Worm (Caenorhabditis elegans) whole organism, early embryonic: ENCODE measurements around the gene adh-1.

ENCODE experiments used
- B0310.2 ChIP-seq: sonication (generic microtip); optimal IDR thresholded peaks from 2 replicates; lab custom pipeline; 2016; ENCODE audit warnings: mild to moderate bottlenecking, missing genetic modification characterization, missing compliant biosample characterization
- F13C5.2 ChIP-seq: sonication (generic microtip); optimal IDR thresholded peaks from 2 replicates; lab custom pipeline; 2017; ENCODE audit warnings: mild to moderate bottlenecking, missing genetic modification characterization, inconsistent platforms, missing compliant biosample characterization
- aly-1 ChIP-seq: sonication (generic microtip); optimal IDR thresholded peaks from 2 replicates; lab custom pipeline; 2016; ENCODE audit warnings: missing genetic modification characterization, missing compliant biosample characterization
- ama-1 ChIP-seq: fragments of 150-350 bp; optimal IDR thresholded peaks from 2 replicates; lab custom pipeline; 2014
- ceh-13 ChIP-seq: fragments of 200-800 bp; sonication (Bioruptor generic); optimal IDR thresholded peaks from 2 replicates; lab custom pipeline; 2018; ENCODE audit warnings: mild to moderate bottlenecking, missing genetic modification characterization, missing compliant biosample characterization
- ceh-36 ChIP-seq: sonication (generic microtip); optimal IDR thresholded peaks from 2 replicates; lab custom pipeline; 2016; ENCODE audit warnings: missing genetic modification characterization, inconsistent platforms, missing compliant biosample characterization
- ets-7 ChIP-seq: sonication (generic microtip); optimal IDR thresholded peaks from 2 replicates; lab custom pipeline; 2016; ENCODE audit warnings: missing genotype, missing genetic modification characterization, missing compliant biosample characterization
- flt-1 ChIP-seq: fragments of 200-800 bp; sonication (Bioruptor generic); IDR thresholded peaks from 2 replicates; pipeline ENCODE4 v1.3.6; 2022; ENCODE audit warnings: missing genetic modification characterization, missing compliant biosample characterization
- hmbx-1 ChIP-seq: sonication (generic microtip); optimal IDR thresholded peaks from 2 replicates; lab custom pipeline; 2016; ENCODE audit warnings: mild to moderate bottlenecking, missing genetic modification characterization, missing compliant biosample characterization
- hmg-4 ChIP-seq: fragments of 200-800 bp; sonication (Bioruptor generic); optimal IDR thresholded peaks from 2 replicates; lab custom pipeline; 2018; ENCODE audit warnings: mild to moderate bottlenecking, missing genetic modification characterization, missing compliant biosample characterization
- hnd-1 ChIP-seq: sonication (generic microtip); optimal IDR thresholded peaks from 2 replicates; lab custom pipeline; 2016; ENCODE audit warnings: missing genetic modification characterization, missing compliant biosample characterization
- pes-1 ChIP-seq: fragments of 200-800 bp; sonication (Bioruptor generic); IDR thresholded peaks from 2 replicates; pipeline ENCODE4 v1.3.6; 2022; ENCODE audit warnings: missing genetic modification reagents, missing genetic modification characterization, missing compliant biosample characterization
- scrt-1 ChIP-seq: fragments of 200-800 bp; sonication (Bioruptor generic); IDR thresholded peaks from 2 replicates; pipeline ENCODE4 v1.3.6; 2022; ENCODE audit warnings: missing genetic modification characterization, missing compliant biosample characterization
- sea-1 ChIP-seq: fragments of 200-800 bp; sonication (Bioruptor generic); conservative IDR thresholded peaks from 2 replicates; pipeline ENCODE4 v1.3.6; 2022; ENCODE audit warnings: missing genetic modification characterization, missing compliant biosample characterization
- tbx-11 ChIP-seq: fragments of 200-800 bp; sonication (Bioruptor generic); IDR thresholded peaks from 2 replicates; pipeline ENCODE4 v1.3.6; 2022; ENCODE audit warnings: missing genetic modification characterization, missing compliant biosample characterization
- tbx-37 ChIP-seq: fragments of 200-800 bp; sonication (Bioruptor generic); conservative IDR thresholded peaks from 2 replicates; pipeline ENCODE4 v1.3.6; 2022; ENCODE audit warnings: missing genetic modification reagents, missing genetic modification characterization, missing compliant biosample characterization
- tra-4 ChIP-seq: sonication (generic microtip); optimal IDR thresholded peaks from 2 replicates; lab custom pipeline; 2017; ENCODE audit warnings: missing genetic modification characterization, missing compliant biosample characterization

adh-1 gene

DNA sequence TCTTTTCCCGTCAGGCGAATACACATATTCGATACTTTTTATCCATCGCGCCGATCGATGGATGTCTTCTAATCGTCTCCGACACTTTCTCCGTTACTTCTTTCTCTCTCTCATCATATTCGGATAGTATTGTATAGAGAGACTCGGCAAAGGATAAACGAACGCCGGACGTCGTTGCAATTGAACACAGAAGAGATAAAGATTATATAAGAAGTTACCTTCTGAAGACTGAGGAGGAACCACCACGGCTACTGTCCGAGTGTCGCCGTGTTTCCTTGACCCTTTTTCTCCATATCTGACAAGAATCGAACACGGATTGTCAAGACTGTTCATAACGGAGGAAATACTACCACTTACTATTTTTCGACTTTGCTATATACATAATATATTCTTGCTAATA lies 11.1 kb downstream of the adh-1 start, which contains the start of gene sma-1:
Gene sma-1 (plus strand): TSS at position 301 of the 400 bp plus-strand sequence.
- TF ChIP-seq tbx-37 (GFP tag; lab: Robert Waterston, UW): no peak
- TF ChIP-seq sea-1 (GFP tag; lab: Robert Waterston, UW): no peak
- TF ChIP-seq F13C5.2 (tag; lab: Kevin White, UChicago): no peak
- TF ChIP-seq flt-1: no peak
- no peak for TF ChIP-seq aly-1 (tag; lab: Kevin White, UChicago)
- TF ChIP-seq tra-4 (tag; lab: Kevin White, UChicago): no peak
- TF ChIP-seq pes-1: no peak
- no peak for TF ChIP-seq ceh-13 (GFP tag; lab: Kevin White, UChicago)
- no peak for TF ChIP-seq hmbx-1 (tag; lab: Kevin White, UChicago)
- TF ChIP-seq hnd-1 (tag; lab: Kevin White, UChicago): no peak
- TF ChIP-seq ama-1 (lab: Kevin White, UChicago): no peak
- no peak for TF ChIP-seq ceh-36 (tag; lab: Kevin White, UChicago)

DNA sequence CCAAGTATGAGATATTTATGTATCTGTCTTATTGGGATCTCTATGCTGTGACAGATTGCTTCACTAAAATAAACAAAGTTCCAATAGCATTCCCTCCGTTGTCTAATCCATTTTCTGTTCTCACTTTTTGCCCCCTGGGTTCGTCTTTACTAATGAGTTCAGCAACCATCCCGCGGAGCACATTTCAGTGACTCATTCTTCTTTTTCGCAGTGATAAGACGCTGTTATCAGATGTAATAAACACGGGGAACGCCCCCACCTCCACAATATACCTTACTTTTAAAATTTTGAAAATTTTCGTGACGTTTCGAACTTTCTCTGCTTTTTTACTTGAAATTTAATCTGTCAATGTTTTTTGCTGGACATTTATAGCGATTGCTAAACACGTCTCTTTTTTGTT lies 12.1 kb downstream of the adh-1 start:
- no peak for TF ChIP-seq tra-4 (tag; lab: Kevin White, UChicago)
- no peak for TF ChIP-seq sea-1 (GFP tag; lab: Robert Waterston, UW)
- TF ChIP-seq ceh-13 (GFP tag; lab: Kevin White, UChicago): no peak
- no peak for TF ChIP-seq tbx-11 (GFP tag; lab: Robert Waterston, UW)
- TF ChIP-seq aly-1 (tag; lab: Kevin White, UChicago): no peak
- no peak for TF ChIP-seq hnd-1 (tag; lab: Kevin White, UChicago)

DNA sequence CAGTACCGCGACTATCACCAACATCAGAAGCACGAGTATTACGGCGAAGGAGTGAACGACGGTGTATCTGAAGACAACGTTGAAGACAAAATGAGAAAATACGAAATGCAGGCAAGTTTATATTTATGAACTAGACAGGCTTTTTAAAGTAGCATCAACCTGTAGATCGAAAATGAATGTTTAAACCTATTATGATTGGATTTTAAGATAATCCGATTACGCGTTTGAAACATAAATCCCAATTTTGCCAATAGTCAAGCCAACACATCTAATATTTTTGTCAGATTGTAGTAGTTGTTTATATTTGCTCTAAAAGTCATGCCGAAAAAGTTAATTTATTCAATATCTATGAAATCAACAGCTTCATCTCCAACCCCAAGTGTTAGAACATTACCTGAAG lies 13.2 kb downstream of the adh-1 start:
- TF ChIP-seq F13C5.2 (tag; lab: Kevin White, UChicago) (no peak), ceh-36 (tag; lab: Kevin White, UChicago) (no peak), ama-1 (lab: Kevin White, UChicago) (no peak), ets-7 (tag; lab: Kevin White, UChicago) (no peak), B0310.2 (tag; lab: Kevin White, UChicago) (no peak), pes-1 (no peak), scrt-1 (GFP tag; lab: Robert Waterston, UW) (no peak), hmbx-1 (tag; lab: Kevin White, UChicago) (no peak), aly-1 (tag; lab: Kevin White, UChicago) (no peak), tra-4 (tag; lab: Kevin White, UChicago) (no peak), hmg-4 (no peak), sea-1 (GFP tag; lab: Robert Waterston, UW) (no peak), tbx-37 (GFP tag; lab: Robert Waterston, UW) (no peak), tbx-11 (GFP tag; lab: Robert Waterston, UW) (no peak), hnd-1 (tag; lab: Kevin White, UChicago) (no peak), ceh-13 (GFP tag; lab: Kevin White, UChicago) (no peak), flt-1 (no peak)

DNA sequence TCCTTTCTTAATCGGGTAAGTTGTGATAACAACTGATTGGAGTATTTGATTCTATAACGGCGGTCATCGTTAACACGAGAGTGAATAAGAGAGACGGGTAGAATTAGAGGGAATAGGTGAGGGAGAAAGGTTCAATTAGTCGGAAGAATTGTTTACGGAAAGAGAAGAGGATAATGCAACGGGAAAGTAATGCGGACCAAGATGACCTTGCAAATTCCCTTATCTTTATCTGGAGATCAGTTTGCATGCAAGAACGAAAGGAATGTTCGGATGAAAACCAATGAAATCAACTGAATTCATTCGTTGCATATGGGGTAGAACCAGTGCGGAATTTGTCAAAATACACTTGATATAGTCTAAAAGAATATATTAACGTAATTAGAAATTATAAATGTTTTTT lies 14.1 kb downstream of the adh-1 start:
- TF ChIP-seq ets-7 (tag; lab: Kevin White, UChicago) (no peak), sea-1 (GFP tag; lab: Robert Waterston, UW) (no peak), tbx-37 (GFP tag; lab: Robert Waterston, UW) (no peak), aly-1 (tag; lab: Kevin White, UChicago) (no peak), ceh-13 (GFP tag; lab: Kevin White, UChicago) (no peak), hmbx-1 (tag; lab: Kevin White, UChicago) (no peak), pes-1 (no peak), F13C5.2 (tag; lab: Kevin White, UChicago) (no peak), ceh-36 (tag; lab: Kevin White, UChicago) (no peak), ama-1 (lab: Kevin White, UChicago) (no peak), scrt-1 (GFP tag; lab: Robert Waterston, UW) (no peak), hmg-4 (no peak), tra-4 (tag; lab: Kevin White, UChicago) (no peak)

DNA sequence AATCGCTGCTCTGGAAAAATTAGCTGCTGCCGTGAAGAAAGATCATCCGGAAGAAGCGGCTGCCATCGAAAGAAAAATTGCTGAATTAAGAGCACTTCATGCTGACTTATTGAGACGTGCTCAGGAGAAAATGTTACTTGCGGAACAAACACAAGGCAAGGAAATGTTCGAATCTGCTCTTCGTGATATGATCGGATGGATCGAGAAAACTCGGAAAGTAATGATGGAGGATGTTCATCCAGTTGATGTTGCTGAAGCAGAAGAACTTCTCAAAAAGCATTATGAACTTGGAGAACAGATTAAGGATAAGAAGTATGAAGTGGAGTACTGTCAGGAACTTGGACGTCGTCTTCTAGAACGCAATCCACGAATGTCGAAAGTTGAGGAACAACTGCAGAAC lies 17.9 kb downstream of the adh-1 start:
- TF ChIP-seq scrt-1 (GFP tag; lab: Robert Waterston, UW) (no peak), ceh-13 (GFP tag; lab: Kevin White, UChicago) (no peak), flt-1 (no peak), ets-7 (tag; lab: Kevin White, UChicago) (no peak), F13C5.2 (tag; lab: Kevin White, UChicago) (no peak), tbx-11 (GFP tag; lab: Robert Waterston, UW) (no peak), aly-1 (tag; lab: Kevin White, UChicago) (no peak), hnd-1 (tag; lab: Kevin White, UChicago) (no peak), tra-4 (tag; lab: Kevin White, UChicago) (no peak), tbx-37 (GFP tag; lab: Robert Waterston, UW) (no peak), ama-1 (lab: Kevin White, UChicago) (no peak), hmg-4 (no peak), hmbx-1 (tag; lab: Kevin White, UChicago) (no peak), B0310.2 (tag; lab: Kevin White, UChicago) (no peak), pes-1 (no peak), ceh-36 (tag; lab: Kevin White, UChicago) (no peak)

DNA sequence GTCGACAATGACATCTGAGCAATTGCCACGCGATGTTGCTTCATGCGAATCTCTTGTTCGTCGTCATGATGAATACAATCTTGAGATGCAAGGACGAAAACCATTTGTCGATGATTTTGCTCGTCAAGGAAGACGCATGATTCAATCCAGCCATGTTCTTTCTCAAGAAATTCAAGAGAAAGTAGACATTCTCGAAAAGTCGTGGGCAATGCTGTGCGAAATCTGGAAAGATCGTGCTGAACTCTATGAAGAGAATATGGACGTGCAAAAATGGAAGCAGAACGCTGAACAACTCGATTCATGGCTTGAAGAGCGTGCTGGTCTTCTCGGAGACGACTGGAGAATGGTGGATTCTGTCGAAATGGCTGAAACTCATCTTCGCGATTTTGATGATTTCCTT lies 25.2 kb downstream of the adh-1 start:
- TF ChIP-seq tbx-37 (GFP tag; lab: Robert Waterston, UW) (no peak), hnd-1 (tag; lab: Kevin White, UChicago) (no peak), aly-1 (tag; lab: Kevin White, UChicago) (peak; percentile 18), tbx-11 (GFP tag; lab: Robert Waterston, UW) (no peak), ceh-13 (GFP tag; lab: Kevin White, UChicago) (no peak)

DNA sequence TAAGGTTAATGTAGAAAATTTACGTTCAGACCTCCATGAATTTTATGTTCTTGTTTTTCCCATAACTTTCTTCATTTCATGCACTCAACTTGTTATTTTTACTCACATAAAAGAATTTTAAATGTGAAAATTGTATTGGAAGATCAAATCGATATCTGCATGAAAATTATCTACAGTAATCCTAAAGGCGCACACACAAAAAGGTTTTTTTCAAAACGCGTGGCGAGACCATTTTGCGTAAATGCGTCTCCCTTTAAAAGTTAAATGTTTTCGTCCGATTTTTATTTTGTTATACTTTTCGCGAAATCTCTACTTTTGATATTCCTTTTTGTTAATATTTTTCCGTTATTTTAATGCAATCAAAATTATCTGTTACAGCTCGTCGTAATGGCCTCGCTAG lies 29.1 kb downstream of the adh-1 start, which contains the start of gene R31.2:
Gene R31.2 (plus strand): TSS at position 388 of the 400 bp plus-strand sequence.
- TF ChIP-seq ceh-36 (tag; lab: Kevin White, UChicago) (no peak), hmbx-1 (tag; lab: Kevin White, UChicago) (no peak), ets-7 (tag; lab: Kevin White, UChicago) (no peak), tbx-11 (GFP tag; lab: Robert Waterston, UW) (no peak)
